Worm (Caenorhabditis elegans) whole organism, L2 larva: ENCODE measurements around the gene R03D7.8.

ENCODE experiments used
- C34F6.9 ChIP-seq: fragments of 150-350 bp; optimal IDR thresholded peaks from 2 replicates; lab custom pipeline; 2014; ENCODE audit warnings: missing biosample characterization, missing genetic modification characterization
- F13H6.1 ChIP-seq: sonication (generic microtip); optimal IDR thresholded peaks from 2 replicates; lab custom pipeline; 2016; ENCODE audit warnings: missing genetic modification characterization, missing compliant biosample characterization
- R02D3.7 ChIP-seq: fragments of 150-350 bp; optimal IDR thresholded peaks from 2 replicates; lab custom pipeline; 2014; ENCODE audit warnings: missing biosample characterization, missing genetic modification characterization
- Y55F3AM.14 ChIP-seq: fragments of 200-800 bp; sonication (Bioruptor generic); optimal IDR thresholded peaks from 2 replicates; lab custom pipeline; 2018; ENCODE audit warnings: mild to moderate bottlenecking, missing genetic modification characterization, missing compliant biosample characterization
- ZK546.5 ChIP-seq: sonication (generic microtip); optimal IDR thresholded peaks from 2 replicates; lab custom pipeline; 2017; ENCODE audit warnings: missing biosample characterization, missing genetic modification characterization
- alr-1 ChIP-seq: fragments of 150-350 bp; optimal IDR thresholded peaks from 2 replicates; lab custom pipeline; 2014; ENCODE audit warnings: missing biosample characterization, missing genetic modification characterization
- ama-1 ChIP-seq: fragments of 150-350 bp; optimal IDR thresholded peaks from 2 replicates; lab custom pipeline; 2018; ENCODE audit warnings: inconsistent platforms
- ceh-16 ChIP-seq: fragments of 150-350 bp; optimal IDR thresholded peaks from 2 replicates; lab custom pipeline; 2014; ENCODE audit warnings: missing biosample characterization, missing genetic modification characterization
- crh-2 ChIP-seq: sonication (generic microtip); optimal IDR thresholded peaks from 2 replicates; lab custom pipeline; 2017; ENCODE audit warnings: missing biosample characterization, missing genetic modification characterization
- dmd-4 ChIP-seq: sonication (generic microtip); optimal IDR thresholded peaks from 2 replicates; lab custom pipeline; 2017; ENCODE audit warnings: missing biosample characterization, missing genetic modification characterization
- egl-27 ChIP-seq: sonication (generic microtip); optimal IDR thresholded peaks from 3 replicates; lab custom pipeline; 2017; ENCODE audit warnings: missing biosample characterization, missing genetic modification reagents, missing genetic modification characterization
- elt-1 ChIP-seq: fragments of 150-350 bp; optimal IDR thresholded peaks from 2 replicates; lab custom pipeline; 2014; ENCODE audit warnings: missing biosample characterization, missing genetic modification characterization
- elt-3 ChIP-seq: sonication (generic microtip); optimal IDR thresholded peaks from 2 replicates; lab custom pipeline; 2017; ENCODE audit warnings: missing biosample characterization, missing genetic modification characterization
- fos-1 ChIP-seq: fragments of 150-350 bp; optimal IDR thresholded peaks from 2 replicates; lab custom pipeline; 2014; ENCODE audit warnings: missing biosample characterization, missing genetic modification characterization
- gmeb-1 ChIP-seq: fragments of 150-350 bp; optimal IDR thresholded peaks from 2 replicates; lab custom pipeline; 2014; ENCODE audit warnings: missing biosample characterization, missing genetic modification characterization
- lin-39 ChIP-seq: fragments of 150-350 bp; optimal IDR thresholded peaks from 2 replicates; lab custom pipeline; 2014; ENCODE audit warnings: missing biosample characterization, missing genetic modification reagents, missing genetic modification characterization
- lsy-2 ChIP-seq, 2 experiments: fragments of 150-350 bp in 1 of 2; sonication (generic microtip) in 1 of 2; optimal IDR thresholded peaks; 2 replicates each; lab custom pipeline; 2014 to 2017; ENCODE audit warnings: missing biosample characterization in 2 of 2, missing genetic modification characterization in 2 of 2
- mab-5 ChIP-seq: fragments of 150-350 bp; optimal IDR thresholded peaks from 2 replicates; lab custom pipeline; 2014; ENCODE audit warnings: missing biosample characterization, missing genetic modification characterization
- mbf-1 ChIP-seq: sonication (generic microtip); optimal IDR thresholded peaks from 2 replicates; lab custom pipeline; 2017; ENCODE audit warnings: missing biosample characterization, missing genetic modification characterization
- mdl-1 ChIP-seq, 2 experiments: fragments of 150-350 bp in 1 of 2; sonication (generic microtip) in 1 of 2; optimal IDR thresholded peaks; 2 replicates each; lab custom pipeline; 2017; ENCODE audit warnings: missing biosample characterization in 2 of 2, missing genetic modification characterization in 2 of 2
- nhr-10 ChIP-seq: sonication (generic microtip); optimal IDR thresholded peaks from 2 replicates; lab custom pipeline; 2017; ENCODE audit warnings: missing biosample characterization, missing genetic modification characterization
- nhr-11 ChIP-seq: fragments of 150-350 bp; optimal IDR thresholded peaks from 2 replicates; lab custom pipeline; 2014; ENCODE audit warnings: missing biosample characterization, missing genetic modification characterization
- nhr-129 ChIP-seq: fragments of 150-350 bp; optimal IDR thresholded peaks from 2 replicates; lab custom pipeline; 2014; ENCODE audit warnings: missing biosample characterization, missing genetic modification characterization
- nhr-21 ChIP-seq: fragments of 150-350 bp; optimal IDR thresholded peaks from 2 replicates; lab custom pipeline; 2014; ENCODE audit warnings: missing biosample characterization, missing genetic modification characterization
- nhr-23 ChIP-seq: fragments of 150-350 bp; optimal IDR thresholded peaks from 2 replicates; lab custom pipeline; 2014; ENCODE audit warnings: missing biosample characterization, missing genetic modification reagents, missing genetic modification characterization
- nhr-25 ChIP-seq: fragments of 150-350 bp; sonication (generic microtip); optimal IDR thresholded peaks from 3 replicates; lab custom pipeline; 2014; ENCODE audit warnings: missing biosample characterization, missing genetic modification characterization
- nhr-6 ChIP-seq: fragments of 150-350 bp; optimal IDR thresholded peaks from 2 replicates; lab custom pipeline; 2014; ENCODE audit warnings: missing biosample characterization, missing genetic modification characterization
- nhr-77 ChIP-seq: fragments of 150-350 bp; optimal IDR thresholded peaks from 2 replicates; lab custom pipeline; 2014; ENCODE audit warnings: missing biosample characterization, missing genetic modification characterization
- peb-1 ChIP-seq: fragments of 150-350 bp; optimal IDR thresholded peaks from 2 replicates; lab custom pipeline; 2014; ENCODE audit warnings: missing biosample characterization, missing genetic modification characterization
- sem-4 ChIP-seq: fragments of 150-350 bp; optimal IDR thresholded peaks from 2 replicates; lab custom pipeline; 2014; ENCODE audit warnings: missing biosample characterization, missing genetic modification reagents, missing genetic modification characterization
- skn-1 ChIP-seq: sonication (generic microtip); optimal IDR thresholded peaks from 2 replicates; lab custom pipeline; 2017; ENCODE audit warnings: missing biosample characterization, missing genetic modification characterization
- sma-3 ChIP-seq: sonication (generic microtip); optimal IDR thresholded peaks from 2 replicates; lab custom pipeline; 2016; ENCODE audit warnings: missing genetic modification reagents, missing genetic modification characterization, missing compliant biosample characterization
- sma-9 ChIP-seq, 2 experiments: fragments of 150-350 bp in 1 of 2; sonication (generic microtip) in 1 of 2; optimal IDR thresholded peaks; 2 replicates each; lab custom pipeline; 2014 to 2016; ENCODE audit warnings: missing genetic modification characterization in 2 of 2, mild to moderate bottlenecking in 1 of 2, missing biosample characterization in 1 of 2, missing compliant biosample characterization in 1 of 2, missing genetic modification reagents in 1 of 2, moderate library complexity in 1 of 2
- snpc-4 ChIP-seq: fragments of 150-350 bp; optimal IDR thresholded peaks from 2 replicates; lab custom pipeline; 2014; ENCODE audit warnings: missing biosample characterization, missing genetic modification characterization
- unc-39 ChIP-seq: fragments of 150-350 bp; optimal IDR thresholded peaks from 2 replicates; lab custom pipeline; 2014; ENCODE audit warnings: missing biosample characterization, missing genetic modification characterization
- unc-55 ChIP-seq: fragments of 150-350 bp; sonication (generic microtip); optimal IDR thresholded peaks from 3 replicates; lab custom pipeline; 2014; ENCODE audit warnings: missing biosample characterization, missing genetic modification reagents, missing genetic modification characterization
- unc-62 ChIP-seq: fragments of 150-350 bp; optimal IDR thresholded peaks from 2 replicates; lab custom pipeline; 2014; ENCODE audit warnings: missing biosample characterization, missing genetic modification reagents, missing genetic modification characterization
- ztf-1 ChIP-seq: fragments of 200-800 bp; sonication (Bioruptor generic); conservative IDR thresholded peaks from 2 replicates; pipeline ENCODE4 v1.3.6; 2022; ENCODE audit warnings: missing genetic modification characterization, missing compliant biosample characterization
- ztf-4 ChIP-seq: fragments of 150-350 bp; optimal IDR thresholded peaks from 2 replicates; lab custom pipeline; 2014; ENCODE audit warnings: missing biosample characterization, missing genetic modification characterization

Gene R03D7.8

ce11 chrII:10989180-10989579, 32.5 kb upstream of the R03D7.8 start:
- TF ChIP-seq alr-1 (no peak), nhr-77 (tag; lab: Kevin White, UChicago) (no peak), nhr-11 (no peak), lsy-2 (tag; optimal IDR thresholded peaks at IDR 0.05; lab: Kevin White, UChicago) (no peak), nhr-10 (tag; lab: Kevin White, UChicago) (no peak), nhr-25 (tag; lab: Kevin White, UChicago) (no peak), crh-2 (tag; lab: Kevin White, UChicago) (no peak), mab-5 (tag; lab: Kevin White, UChicago) (no peak), lin-39 (no peak), nhr-21 (no peak), ztf-4 (tag; lab: Kevin White, UChicago) (no peak), F13H6.1 (no peak), sma-3 (GFP tag; lab: Kevin White, UChicago) (no peak), sma-9 (GFP tag; optimal IDR thresholded peaks at IDR 0.05; lab: Kevin White, UChicago) (no peak), sma-9 (tag; optimal IDR thresholded peaks at IDR 0.05; lab: Kevin White, UChicago) (no peak), egl-27 (tag; lab: Kevin White, UChicago) (no peak), mdl-1 (tag; optimal IDR thresholded peaks at IDR 0.05; lab: Kevin White, UChicago) (no peak)

ce11 chrII:10988575-10988974, 31.9 kb upstream of the R03D7.8 start:
- TF ChIP-seq snpc-4 (tag; lab: Kevin White, UChicago) (no peak), unc-62 (GFP tag; lab: Kevin White, UChicago) (no peak), ZK546.5 (tag; lab: Kevin White, UChicago) (no peak), nhr-129 (tag; lab: Kevin White, UChicago) (no peak), nhr-10 (tag; lab: Kevin White, UChicago) (no peak), egl-27 (tag; lab: Kevin White, UChicago) (no peak), mdl-1 (tag; optimal IDR thresholded peaks at IDR 0.05; lab: Kevin White, UChicago) (no peak), dmd-4 (tag; lab: Kevin White, UChicago) (no peak), lsy-2 (tag; optimal IDR thresholded peaks at IDR 0.05; lab: Kevin White, UChicago) (no peak)

- no peak for TF ChIP-seq peb-1 (tag; lab: Kevin White, UChicago)
- no peak for TF ChIP-seq unc-39 (tag; lab: Kevin White, UChicago)
- no peak for TF ChIP-seq fos-1 (tag; lab: Kevin White, UChicago)
- TF ChIP-seq elt-3 (tag; lab: Kevin White, UChicago): no peak
- TF ChIP-seq ztf-1 (GFP tag; lab: Robert Waterston, UW): no peak
- TF ChIP-seq mab-5 (tag; lab: Kevin White, UChicago): peak; percentile 31
- TF ChIP-seq ama-1 (lab: Kevin White, UChicago): no peak
- TF ChIP-seq elt-1 (tag; lab: Kevin White, UChicago): no peak
- TF ChIP-seq unc-55: peak; percentile 44
Observed at ce11 chrII:10986461-10987090, 29.9 kb upstream of the R03D7.8 start.

ce11 chrII:10982017-10982416, 25.3 kb upstream of the R03D7.8 start:
- peak; percentile 28 for TF ChIP-seq nhr-129 (tag; lab: Kevin White, UChicago)
- TF ChIP-seq nhr-11: no peak
- no peak for TF ChIP-seq ztf-1 (GFP tag; lab: Robert Waterston, UW)
- peak in 1 of 2 experiments; percentile 52 for TF ChIP-seq lsy-2 (tag; optimal IDR thresholded peaks at IDR 0.05; lab: Kevin White, UChicago)
- peak; percentile 45 for TF ChIP-seq F13H6.1
- TF ChIP-seq nhr-21: no peak
- TF ChIP-seq dmd-4 (tag; lab: Kevin White, UChicago): no peak
- TF ChIP-seq snpc-4 (tag; lab: Kevin White, UChicago): no peak
- peak; percentile 33 for TF ChIP-seq mab-5 (tag; lab: Kevin White, UChicago)
- TF ChIP-seq C34F6.9 (tag; lab: Kevin White, UChicago): peak; percentile 28
- TF ChIP-seq R02D3.7 (tag; lab: Kevin White, UChicago): no peak
- peak; percentile 1 for TF ChIP-seq sem-4 (tag; lab: Kevin White, UChicago)
- no peak for TF ChIP-seq unc-55
- TF ChIP-seq ZK546.5 (tag; lab: Kevin White, UChicago): no peak
- no peak for TF ChIP-seq crh-2 (tag; lab: Kevin White, UChicago)

ce11 chrII:10975239-10975638, 18.5 kb upstream of the R03D7.8 start, which contains the start of gene ptp-3:
Gene ptp-3, plus strand, starts transcription at chrII:10975539.
- TF ChIP-seq snpc-4 (tag; lab: Kevin White, UChicago): no peak
- TF ChIP-seq unc-62 (GFP tag; lab: Kevin White, UChicago): no peak
- no peak for TF ChIP-seq ceh-16
- TF ChIP-seq mbf-1: no peak
- TF ChIP-seq unc-39 (tag; lab: Kevin White, UChicago): no peak
- TF ChIP-seq sem-4 (tag; lab: Kevin White, UChicago): no peak
- TF ChIP-seq nhr-23: no peak
- TF ChIP-seq F13H6.1: no peak
- no peak for TF ChIP-seq nhr-6 (tag; lab: Kevin White, UChicago)
- no peak for TF ChIP-seq elt-1 (tag; lab: Kevin White, UChicago)
- TF ChIP-seq skn-1 (tag; lab: Kevin White, UChicago): no peak
- TF ChIP-seq Y55F3AM.14 (GFP tag; lab: Kevin White, UChicago): no peak
- no peak for TF ChIP-seq peb-1 (tag; lab: Kevin White, UChicago)
- no peak for TF ChIP-seq gmeb-1 (tag; lab: Kevin White, UChicago)
- TF ChIP-seq nhr-21: no peak
- TF ChIP-seq lin-39: no peak
